Fruit fly (Drosophila melanogaster): ENCODE results near the gene CG42331.
A peak's percentile ranks its signal among the peaks of the same experiment; 100 is the strongest.

The CG42331 gene

DNA sequence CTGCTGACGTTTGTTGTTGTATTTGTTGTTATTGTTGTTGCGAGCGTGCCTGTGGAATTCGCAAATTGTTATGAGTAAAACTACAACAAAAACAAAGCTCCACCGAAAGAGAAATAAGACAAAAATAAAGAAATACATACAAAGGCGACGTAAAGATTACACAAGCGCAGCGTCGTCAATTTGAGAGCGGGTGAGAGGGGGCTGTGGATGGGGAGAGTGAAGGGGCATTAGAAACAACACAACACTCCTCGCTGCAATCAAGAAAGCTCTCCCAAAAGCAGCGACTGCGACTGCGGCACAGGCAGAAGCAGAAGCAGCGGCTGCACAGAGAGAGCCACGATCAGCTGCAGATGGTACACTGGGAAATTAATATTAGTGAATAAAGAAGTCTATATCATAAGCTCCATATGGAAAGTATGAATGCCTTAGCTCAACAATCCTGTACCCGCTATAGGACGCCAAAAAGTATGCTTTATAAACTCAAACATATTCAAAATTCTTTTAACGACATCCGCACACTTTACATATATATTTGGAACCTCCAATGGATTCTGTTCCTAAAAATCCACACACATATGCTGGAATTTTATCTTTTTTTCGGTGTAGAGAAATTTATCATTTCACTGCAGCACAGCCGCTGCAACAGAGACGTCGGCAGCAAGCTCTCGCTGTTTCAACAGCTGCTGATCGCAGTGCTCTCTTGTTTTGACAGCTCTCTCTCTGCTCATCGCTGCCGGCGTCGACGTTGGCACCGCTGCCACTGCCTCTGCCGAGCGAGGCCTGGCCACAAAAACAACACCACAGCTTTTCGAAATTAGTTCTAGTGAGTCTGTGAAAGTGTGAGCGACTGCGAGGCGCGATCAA is 3.2 kb upstream of the CG42331 start, which contains the start of gene CG13631 (continued):
- peak; percentile 92 for TF ChIP-seq CG1792 (GFP tag; optimal IDR thresholded peaks at IDR 0.05)
- TF ChIP-seq run (tag; optimal IDR thresholded peaks at IDR 0.05), result peak; percentile 91
- no peak for TF ChIP-seq Dfd (GFP tag; optimal IDR thresholded peaks at IDR 0.05)
- TF ChIP-seq Atf-2 (GFP tag; optimal IDR thresholded peaks at IDR 0.05), result peak; percentile 96
- peak; percentile 90 for TF ChIP-seq ro (GFP tag; IDR thresholded peaks at IDR 0.05)
- peak; percentile 94 for TF ChIP-seq ara (GFP tag; IDR thresholded peaks at IDR 0.05)
- peak; percentile 85 for TF ChIP-seq mam (GFP tag; optimal IDR thresholded peaks at IDR 0.05)
- peak; percentile 71 for TF ChIP-seq CG9215 (GFP tag; IDR thresholded peaks at IDR 0.05)
- TF ChIP-seq grau (tag; optimal IDR thresholded peaks at IDR 0.05), result peak; percentile 92
- TF ChIP-seq TFAM (GFP tag; optimal IDR thresholded peaks at IDR 0.05), result peak; percentile 72
- no peak for TF ChIP-seq CG6791 (GFP tag; IDR thresholded peaks at IDR 0.05; ENCODE audit: partially characterized antibody)
- TF ChIP-seq fd96Cb (tag; optimal IDR thresholded peaks at IDR 0.05), result peak; percentile 98
- TF ChIP-seq CG14050 (GFP tag; IDR thresholded peaks at IDR 0.05), result peak; percentile 87
- peak; percentile 83 for TF ChIP-seq Dad (GFP tag; optimal IDR thresholded peaks at IDR 0.05)
- TF ChIP-seq CG13624 (GFP tag; optimal IDR thresholded peaks at IDR 0.05), result peak; percentile 75
- TF ChIP-seq CG15073 (GFP tag; optimal IDR thresholded peaks at IDR 0.05), result peak; percentile 82
- no peak; the same call in 2 of the 3 replicates for TF ChIP-seq z (GFP tag; IDR thresholded peaks at IDR 0.05)
- peak; percentile 83 for TF ChIP-seq otp (GFP tag; IDR thresholded peaks at IDR 0.05)
- TF ChIP-seq stc (GFP tag; IDR thresholded peaks at IDR 0.05), result peak; percentile 96
- TF ChIP-seq HHEX (GFP tag; optimal IDR thresholded peaks at IDR 0.05), result peak; percentile 92
- TF ChIP-seq Ets65A (GFP tag), result peak; percentile 99
- TF ChIP-seq CG9437 (GFP tag; optimal IDR thresholded peaks at IDR 0.05), result peak; percentile 90
- TF ChIP-seq ftz-f1 (GFP tag; optimal IDR thresholded peaks at IDR 0.05), result no peak
- TF ChIP-seq bsh (GFP tag; optimal IDR thresholded peaks at IDR 0.05), result peak; percentile 91 to 98
- peak; percentile 67 for TF ChIP-seq CG6854 (GFP tag; optimal IDR thresholded peaks at IDR 0.05)
- TF ChIP-seq sob (GFP tag; IDR thresholded peaks at IDR 0.05), result peak; percentile 77
- TF ChIP-seq CG2202 (tag; optimal IDR thresholded peaks at IDR 0.05), result peak; percentile 94
- peak; percentile 66 to 67 for TF ChIP-seq Trl (optimal IDR thresholded peaks at IDR 0.05)
- peak; percentile 93 for TF ChIP-seq Trl (GFP tag; optimal IDR thresholded peaks at IDR 0.05)
- TF ChIP-seq CG12769 (tag; optimal IDR thresholded peaks at IDR 0.05), result peak; percentile 26
- TF ChIP-seq CG3407 (GFP tag; optimal IDR thresholded peaks at IDR 0.05), result peak; percentile 95
- TF ChIP-seq Abd-B (GFP tag; optimal IDR thresholded peaks at IDR 0.05), result peak; percentile 93
- peak; percentile 4 for TF ChIP-seq CG34376 (GFP tag; optimal IDR thresholded peaks at IDR 0.05)
- no peak for TF ChIP-seq abd-A (tag; optimal IDR thresholded peaks at IDR 0.05)
- peak; percentile 91 for TF ChIP-seq NfI (GFP tag; optimal IDR thresholded peaks at IDR 0.05)
- TF ChIP-seq pros (GFP tag; optimal IDR thresholded peaks at IDR 0.05), result no peak
- peak; percentile 71 for TF ChIP-seq sug (tag; optimal IDR thresholded peaks at IDR 0.05)
- TF ChIP-seq Elba2 (GFP tag; optimal IDR thresholded peaks at IDR 0.05), result no peak
- TF ChIP-seq Tbp (GFP tag; optimal IDR thresholded peaks at IDR 0.05), result no peak
- peak; percentile 96 for TF ChIP-seq Med (GFP tag)
- TF ChIP-seq CG4360 (GFP tag; IDR thresholded peaks at IDR 0.05), result peak; percentile 55
- peak; percentile 73 for TF ChIP-seq HLH54F (GFP tag; optimal IDR thresholded peaks at IDR 0.05)
- peak; percentile 90 for TF ChIP-seq CG12942 (GFP tag; optimal IDR thresholded peaks at IDR 0.05)
- TF ChIP-seq CG3847 (GFP tag; IDR thresholded peaks at IDR 0.05), result peak; percentile 71
- peak; percentile 86 for TF ChIP-seq kah (GFP tag; optimal IDR thresholded peaks at IDR 0.05)
- peak; percentile 50 for TF ChIP-seq CG17912 (GFP tag; optimal IDR thresholded peaks at IDR 0.05)
- peak; percentile 83 for TF ChIP-seq CG7372 (GFP tag; IDR thresholded peaks at IDR 0.05)
- peak; percentile 78 for TF ChIP-seq CG12299 (tag; optimal IDR thresholded peaks at IDR 0.05)
- peak; percentile 86 for TF ChIP-seq shn (GFP tag; optimal IDR thresholded peaks at IDR 0.05)
- peak; percentile 96 for TF ChIP-seq Camta (GFP tag; optimal IDR thresholded peaks at IDR 0.05)
